Worm (Caenorhabditis elegans) whole organism, L1 larva: ENCODE results near the gene R08C7.1.

Source experiments
- C04F5.9 ChIP-seq: sonication (generic microtip); optimal IDR thresholded peaks from 2 replicates; lab custom pipeline; 2016; ENCODE audit warnings: missing genetic modification characterization, missing compliant biosample characterization
- C16A3.4 ChIP-seq: fragments of 150-350 bp; optimal IDR thresholded peaks from 2 replicates; lab custom pipeline; 2014; ENCODE audit warnings: missing biosample characterization, missing genetic modification characterization
- C34B4.2 ChIP-seq: sonication (generic microtip); optimal IDR thresholded peaks from 2 replicates; lab custom pipeline; 2017; ENCODE audit warnings: mild to moderate bottlenecking, missing genetic modification characterization, missing compliant biosample characterization
- F16B12.6 ChIP-seq: fragments of 150-350 bp; optimal IDR thresholded peaks from 2 replicates; lab custom pipeline; 2014; ENCODE audit warnings: missing biosample characterization, missing genetic modification characterization
- Y116A8C.19 ChIP-seq: sonication (generic microtip); optimal IDR thresholded peaks from 2 replicates; lab custom pipeline; 2016; ENCODE audit warnings: missing compliant biosample characterization, missing genetic modification characterization, borderline replicate concordance
- alr-1 ChIP-seq: fragments of 200-800 bp; sonication (Bioruptor generic); optimal IDR thresholded peaks from 2 replicates; lab custom pipeline; 2018; ENCODE audit warnings: borderline replicate concordance, mild to moderate bottlenecking, missing genetic modification characterization, missing compliant biosample characterization
- aly-2 ChIP-seq: fragments of 150-350 bp; optimal IDR thresholded peaks from 2 replicates; lab custom pipeline; 2014; ENCODE audit warnings: missing biosample characterization, missing genetic modification characterization
- blmp-1 ChIP-seq: fragments of 150-350 bp; optimal IDR thresholded peaks from 2 replicates; lab custom pipeline; 2014; ENCODE audit warnings: missing biosample characterization, missing genetic modification characterization
- ceh-63 ChIP-seq: fragments of 200-800 bp; sonication (Bioruptor generic); optimal IDR thresholded peaks from 2 replicates; lab custom pipeline; 2018; ENCODE audit warnings: mild to moderate bottlenecking, missing genetic modification characterization, missing compliant biosample characterization
- ceh-8 ChIP-seq: fragments of 200-800 bp; sonication (Bioruptor generic); optimal IDR thresholded peaks from 2 replicates; lab custom pipeline; 2018; ENCODE audit warnings: mild to moderate bottlenecking, missing genetic modification characterization, moderate library complexity, missing compliant biosample characterization
- ceh-82 ChIP-seq, 3 experiments: fragments of 150-350 bp in 1 of 3; sonication (generic microtip) in 2 of 3; optimal IDR thresholded peaks; 2 replicates each; lab custom pipeline; 2014 to 2017; ENCODE audit warnings: missing biosample characterization in 3 of 3, missing genetic modification characterization in 3 of 3
- ceh-88 ChIP-seq: fragments of 200-800 bp; sonication (Bioruptor generic); IDR thresholded peaks from 2 replicates; pipeline ENCODE4 v1.3.6; 2022; ENCODE audit warnings: missing genetic modification characterization, missing compliant biosample characterization
- ceh-90 ChIP-seq: sonication (generic microtip); optimal IDR thresholded peaks from 2 replicates; lab custom pipeline; 2016; ENCODE audit warnings: missing genetic modification characterization, missing compliant biosample characterization
- ces-1 ChIP-seq: fragments of 150-350 bp; optimal IDR thresholded peaks from 2 replicates; lab custom pipeline; 2014; ENCODE audit warnings: missing biosample characterization, missing genetic modification reagents, missing genetic modification characterization
- efl-3 ChIP-seq: fragments of 200-800 bp; sonication (Bioruptor generic); optimal IDR thresholded peaks from 2 replicates; lab custom pipeline; 2018; ENCODE audit warnings: mild to moderate bottlenecking, missing genetic modification characterization, missing compliant biosample characterization
- egl-13 ChIP-seq: sonication (generic microtip); optimal IDR thresholded peaks from 2 replicates; lab custom pipeline; 2016; ENCODE audit warnings: missing genotype, missing genetic modification reagents, missing genetic modification characterization, missing compliant biosample characterization
- egl-27 ChIP-seq, 2 experiments: fragments of 150-350 bp in 1 of 2; sonication (generic microtip); optimal IDR thresholded peaks; 3 replicates each; lab custom pipeline; 2017 to 2018; ENCODE audit warnings: missing biosample characterization in 2 of 2, missing genetic modification characterization in 2 of 2, missing genetic modification reagents in 2 of 2
- elt-2 ChIP-seq: sonication (generic microtip); optimal IDR thresholded peaks from 2 replicates; lab custom pipeline; 2016; ENCODE audit warnings: missing genetic modification characterization, mild to moderate bottlenecking, inconsistent platforms, missing compliant biosample characterization, missing genetic modification reagents
- ets-5 ChIP-seq: fragments of 200-800 bp; sonication (Bioruptor generic); IDR thresholded peaks from 2 replicates; pipeline ENCODE4 v1.3.6; 2022; ENCODE audit warnings: missing genetic modification characterization, missing compliant biosample characterization
- fos-1 ChIP-seq: fragments of 150-350 bp; optimal IDR thresholded peaks from 2 replicates; lab custom pipeline; 2014; ENCODE audit warnings: missing biosample characterization, missing genetic modification characterization
- grh-1 ChIP-seq: fragments of 200-800 bp; sonication (Bioruptor generic); IDR thresholded peaks from 2 replicates; pipeline ENCODE4 v1.3.6; 2022; ENCODE audit warnings: missing genetic modification reagents, missing genetic modification characterization, missing compliant biosample characterization
- hlh-4 ChIP-seq: sonication (generic microtip); optimal IDR thresholded peaks from 2 replicates; lab custom pipeline; 2016; ENCODE audit warnings: mild to moderate bottlenecking, missing genetic modification characterization, missing compliant biosample characterization
- jun-1 ChIP-seq: fragments of 150-350 bp; optimal IDR thresholded peaks from 2 replicates; lab custom pipeline; 2014; ENCODE audit warnings: missing biosample characterization, missing genetic modification reagents, missing genetic modification characterization
- lin-13 ChIP-seq: fragments of 150-350 bp; optimal IDR thresholded peaks from 2 replicates; lab custom pipeline; 2014; ENCODE audit warnings: missing biosample characterization, missing genetic modification reagents, missing genetic modification characterization
- lin-14 ChIP-seq: fragments of 200-800 bp; sonication (Bioruptor generic); optimal IDR thresholded peaks from 2 replicates; lab custom pipeline; 2018; ENCODE audit warnings: mild to moderate bottlenecking, missing genetic modification characterization, moderate library complexity, missing compliant biosample characterization
- lin-15B ChIP-seq: fragments of 150-350 bp; sonication (generic microtip); optimal IDR thresholded peaks from 3 replicates; lab custom pipeline; 2014; ENCODE audit warnings: missing biosample characterization, missing genetic modification characterization
- lin-35 ChIP-seq, 2 experiments: fragments of 150-350 bp; optimal IDR thresholded peaks; 2 replicates each; lab custom pipeline; 2014; ENCODE audit warnings: missing biosample characterization in 2 of 2, missing genetic modification characterization in 2 of 2, missing genetic modification reagents in 2 of 2
- lsy-2 ChIP-seq, 2 experiments: fragments of 150-350 bp; optimal IDR thresholded peaks; 2 replicates each; lab custom pipeline; 2014; ENCODE audit warnings: missing biosample characterization in 2 of 2, missing genetic modification characterization in 2 of 2
- mep-1 ChIP-seq: fragments of 150-350 bp; optimal IDR thresholded peaks from 2 replicates; lab custom pipeline; 2014; ENCODE audit warnings: missing biosample characterization, missing genetic modification characterization
- nhr-11 ChIP-seq: fragments of 150-350 bp; optimal IDR thresholded peaks from 2 replicates; lab custom pipeline; 2014; ENCODE audit warnings: missing biosample characterization, missing genetic modification characterization
- nhr-19 ChIP-seq: fragments of 200-800 bp; sonication (Bioruptor generic); conservative IDR thresholded peaks from 2 replicates; pipeline ENCODE4 v1.3.6; 2022; ENCODE audit warnings: missing genetic modification characterization, missing compliant biosample characterization
- nhr-237 ChIP-seq: fragments of 150-350 bp; optimal IDR thresholded peaks from 2 replicates; lab custom pipeline; 2014; ENCODE audit warnings: missing biosample characterization, missing genetic modification characterization
- nhr-28 ChIP-seq: fragments of 150-350 bp; optimal IDR thresholded peaks from 2 replicates; lab custom pipeline; 2014; ENCODE audit warnings: missing biosample characterization, missing genetic modification characterization
- nhr-47 ChIP-seq: sonication (generic microtip); optimal IDR thresholded peaks from 2 replicates; lab custom pipeline; 2016; ENCODE audit warnings: mild to moderate bottlenecking, missing genetic modification characterization, moderate library complexity, missing compliant biosample characterization
- nhr-77 ChIP-seq: fragments of 150-350 bp; optimal IDR thresholded peaks from 2 replicates; lab custom pipeline; 2014; ENCODE audit warnings: missing biosample characterization, missing genetic modification characterization
- nhr-84 ChIP-seq: sonication (generic microtip); optimal IDR thresholded peaks from 2 replicates; lab custom pipeline; 2017; ENCODE audit warnings: missing biosample characterization, missing genetic modification characterization
- nhr-90 ChIP-seq: sonication (generic microtip); optimal IDR thresholded peaks from 2 replicates; lab custom pipeline; 2016; ENCODE audit warnings: mild to moderate bottlenecking, missing genetic modification characterization, missing compliant biosample characterization; ENCODE audit not compliant: poor library complexity
- pag-3 ChIP-seq: sonication (generic microtip); optimal IDR thresholded peaks from 2 replicates; lab custom pipeline; 2017; ENCODE audit warnings: missing genetic modification characterization, mild to moderate bottlenecking, missing compliant biosample characterization, antibody characterized with exemption, borderline replicate concordance; ENCODE audit not compliant: insufficient read depth
- pax-3 ChIP-seq: fragments of 200-800 bp; sonication (Bioruptor generic); optimal IDR thresholded peaks from 2 replicates; lab custom pipeline; 2018; ENCODE audit warnings: mild to moderate bottlenecking, missing genetic modification characterization, moderate library complexity, missing compliant biosample characterization
- rnt-1 ChIP-seq: sonication (generic microtip); optimal IDR thresholded peaks from 2 replicates; lab custom pipeline; 2016; ENCODE audit warnings: mild to moderate bottlenecking, missing genetic modification characterization, moderate library complexity, missing compliant biosample characterization
- skn-1 ChIP-seq: fragments of 150-350 bp; optimal IDR thresholded peaks from 2 replicates; lab custom pipeline; 2014; ENCODE audit warnings: missing biosample characterization, missing genetic modification characterization
- snpc-4 ChIP-seq: fragments of 150-350 bp; optimal IDR thresholded peaks from 2 replicates; lab custom pipeline; 2014; ENCODE audit warnings: missing biosample characterization, missing genetic modification characterization
- snu-23 ChIP-seq: sonication (generic microtip); optimal IDR thresholded peaks from 2 replicates; lab custom pipeline; 2016; ENCODE audit warnings: missing genetic modification characterization, missing compliant biosample characterization
- sptf-1 ChIP-seq: fragments of 150-350 bp; optimal IDR thresholded peaks from 2 replicates; lab custom pipeline; 2014; ENCODE audit warnings: missing biosample characterization, missing genetic modification characterization
- sup-37 ChIP-seq: fragments of 200-800 bp; sonication (Bioruptor generic); optimal IDR thresholded peaks from 2 replicates; lab custom pipeline; 2018; ENCODE audit warnings: mild to moderate bottlenecking, missing genetic modification characterization, missing compliant biosample characterization
- swsn-7 ChIP-seq: sonication (generic microtip); optimal IDR thresholded peaks from 2 replicates; lab custom pipeline; 2016; ENCODE audit warnings: missing genetic modification characterization, missing compliant biosample characterization
- tbx-2 ChIP-seq: sonication (generic microtip); optimal IDR thresholded peaks from 2 replicates; lab custom pipeline; 2016; ENCODE audit warnings: missing genetic modification characterization, missing compliant biosample characterization
- unc-130 ChIP-seq: fragments of 150-350 bp; optimal IDR thresholded peaks from 2 replicates; lab custom pipeline; 2017; ENCODE audit warnings: missing biosample characterization, missing genetic modification characterization, inconsistent platforms
- unc-62 ChIP-seq: fragments of 150-350 bp; optimal IDR thresholded peaks from 2 replicates; lab custom pipeline; 2014; ENCODE audit warnings: missing biosample characterization, missing genetic modification reagents, missing genetic modification characterization
- vab-15 ChIP-seq: sonication (generic microtip); optimal IDR thresholded peaks from 2 replicates; lab custom pipeline; 2017; ENCODE audit warnings: missing genotype, mild to moderate bottlenecking, missing genetic modification characterization, missing compliant biosample characterization
- zag-1 ChIP-seq: fragments of 150-350 bp; optimal IDR thresholded peaks from 2 replicates; lab custom pipeline; 2014; ENCODE audit warnings: missing biosample characterization, missing genetic modification characterization

Gene R08C7.1

ce11 chrIV:4454330-4455173 is 2.9 kb downstream of the R08C7.1 start, which contains the start of gene R08C7.11:
Gene R08C7.11, minus strand, starts transcription at chrIV:4454937.
- TF ChIP-seq aly-2 (no peak), Y116A8C.19 (tag; lab: Kevin White, UChicago) (no peak), nhr-28 (tag; lab: Kevin White, UChicago) (no peak), nhr-84 (tag; lab: Kevin White, UChicago) (no peak), elt-2 (tag; lab: Kevin White, UChicago) (no peak), zag-1 (tag; lab: Kevin White, UChicago) (no peak), lin-35 (GFP tag; optimal IDR thresholded peaks at IDR 0.05; lab: Kevin White, UChicago) (no peak), sptf-1 (tag; lab: Kevin White, UChicago) (no peak), nhr-47 (no peak), nhr-11 (tag; lab: Kevin White, UChicago) (no peak), ets-5 (GFP tag; lab: Robert Waterston, UW) (no peak), pax-3 (no peak), snpc-4 (no peak), fos-1 (no peak), nhr-19 (GFP tag; lab: Robert Waterston, UW) (peak; percentile 46; the same call in 1 of the 2 replicates), ceh-63 (GFP tag; lab: Kevin White, UChicago) (no peak), C04F5.9 (tag; lab: Kevin White, UChicago) (no peak), F16B12.6 (tag; lab: Kevin White, UChicago) (no peak), efl-3 (no peak), rnt-1 (tag; lab: Kevin White, UChicago) (peak; percentile 63), lin-13 (GFP tag; lab: Kevin White, UChicago) (no peak), jun-1 (no peak), lsy-2 (tag; optimal IDR thresholded peaks at IDR 0.05; lab: Kevin White, UChicago) (peak; percentile 27 to 30), ces-1 (GFP tag; lab: Kevin White, UChicago) (no peak), snu-23 (GFP tag; lab: Kevin White, UChicago) (peak; percentile 39), unc-130 (tag; lab: Kevin White, UChicago) (peak; percentile 38), tbx-2 (tag; lab: Kevin White, UChicago) (no peak), nhr-77 (peak; percentile 17), vab-15 (tag; lab: Kevin White, UChicago) (no peak), C34B4.2 (tag; lab: Kevin White, UChicago) (no peak), alr-1 (tag; lab: Kevin White, UChicago) (no peak), nhr-237 (no peak), blmp-1 (tag; lab: Kevin White, UChicago) (peak; percentile 77), pag-3 (no peak), ceh-82 (tag; optimal IDR thresholded peaks at IDR 0.05; lab: Kevin White, UChicago) (peak in 1 of 3 experiments; percentile 15), lin-15B (tag; lab: Kevin White, UChicago) (no peak), unc-62 (no peak), egl-13 (tag; lab: Kevin White, UChicago) (no peak), ceh-90 (tag; lab: Kevin White, UChicago) (no peak), grh-1 (no peak), mep-1 (peak; percentile 28), nhr-90 (tag; lab: Kevin White, UChicago) (no peak), skn-1 (tag; lab: Kevin White, UChicago) (peak; percentile 5), sup-37 (peak; percentile 34), ceh-88 (GFP tag; lab: Robert Waterston, UW) (no peak), swsn-7 (tag; lab: Kevin White, UChicago) (peak; percentile 18), hlh-4 (tag; lab: Kevin White, UChicago) (no peak), lin-14 (peak; percentile 60), ceh-8 (GFP tag; lab: Kevin White, UChicago) (no peak), C16A3.4 (tag; lab: Kevin White, UChicago) (no peak), egl-27 (tag; optimal IDR thresholded peaks at IDR 0.05; lab: Kevin White, UChicago) (no peak)
